Worm (Caenorhabditis elegans): ENCODE results near the gene F18E2.15.

ce11 chrV:12718622-12719021 is 42.2 kb downstream of the F18E2.15 start, which contains the start of gene str-181:
- TF ChIP-seq ref-1 (GFP tag; conservative IDR thresholded peaks at IDR 0.05), result no peak
- TF ChIP-seq flt-1 (GFP tag; IDR thresholded peaks at IDR 0.05), result no peak
- TF ChIP-seq T22C8.4 (GFP tag; IDR thresholded peaks at IDR 0.05), result no peak
- TF ChIP-seq ztf-23 (GFP tag; IDR thresholded peaks at IDR 0.05), result no peak
- no peak for TF ChIP-seq ztf-29 (GFP tag; IDR thresholded peaks at IDR 0.05)
- no peak for TF ChIP-seq med-1 (GFP tag; optimal IDR thresholded peaks at IDR 0.05; ENCODE audit: insufficient read depth)
- no peak for TF ChIP-seq cog-1 (tag; optimal IDR thresholded peaks at IDR 0.05)
